Fruit fly (Drosophila melanogaster) whole organism, embryonic: ENCODE results near the gene Ddc.

Experiments
- Aef1 ChIP-seq: fragments of 200-800 bp; sonication (Bioruptor generic); IDR thresholded peaks from 3 replicates; pipeline ENCODE4 v1.3.6; 2022; ENCODE audit warnings: missing biosample characterization, missing genetic modification characterization
- Awh ChIP-seq: fragments of 200-800 bp; sonication (Bioruptor generic); IDR thresholded peaks from 2 replicates; pipeline ENCODE4, ENCODE4 v1.3.6; 2022; ENCODE audit warnings: missing biosample characterization, missing genetic modification characterization
- B-H2 ChIP-seq: fragments of 200-800 bp; sonication (Bioruptor generic); optimal IDR thresholded peaks from 2 replicates; lab custom pipeline; 2018; ENCODE audit warnings: missing biosample characterization, mild to moderate bottlenecking, missing genetic modification characterization
- BEAF-32 ChIP-seq: fragments of 200-800 bp; sonication (Bioruptor generic); optimal IDR thresholded peaks from 3 replicates; lab custom pipeline; 2017; ENCODE audit warnings: missing biosample characterization, missing genetic modification characterization, mild to moderate bottlenecking, moderate library complexity, missing genetic modification reagents
- CG12942 ChIP-seq: fragments of 200-800 bp; sonication (Bioruptor generic); optimal IDR thresholded peaks from 3 replicates; lab custom pipeline; 2016; ENCODE audit warnings: missing biosample characterization, missing genetic modification characterization
- CG16815 ChIP-seq: fragments of 200-800 bp; sonication (Bioruptor generic); optimal IDR thresholded peaks from 3 replicates; lab custom pipeline; 2017; ENCODE audit warnings: missing biosample characterization, mild to moderate bottlenecking, missing genetic modification characterization
- CG17829 ChIP-seq: fragments of 200-800 bp; optimal IDR thresholded peaks from 2 replicates; lab custom pipeline; 2019; ENCODE audit warnings: missing biosample characterization, mild to moderate bottlenecking, missing genetic modification characterization, moderate library complexity
- CG17912 ChIP-seq: fragments of 200-800 bp; sonication (Bioruptor generic); optimal IDR thresholded peaks from 2 replicates; lab custom pipeline; 2018; ENCODE audit warnings: missing biosample characterization, mild to moderate bottlenecking, missing genetic modification characterization
- CG18011 ChIP-seq: fragments of 200-800 bp; sonication (Bioruptor generic); optimal IDR thresholded peaks from 2 replicates; lab custom pipeline; 2017; ENCODE audit warnings: missing biosample characterization, missing genetic modification characterization, mild to moderate bottlenecking, moderate library complexity, missing genotype
- CG18262 ChIP-seq: fragments of 200-800 bp; optimal IDR thresholded peaks from 3 replicates; lab custom pipeline; 2019; ENCODE audit warnings: missing biosample characterization, mild to moderate bottlenecking, missing genetic modification characterization, moderate library complexity
- CG2116 ChIP-seq: fragments of 200-800 bp; sonication (Bioruptor generic); optimal IDR thresholded peaks from 3 replicates; lab custom pipeline; 2018; ENCODE audit warnings: missing biosample characterization, mild to moderate bottlenecking, missing genetic modification characterization
- CG2199 ChIP-seq: fragments of 200-800 bp; sonication (Bioruptor generic); IDR thresholded peaks from 3 replicates; pipeline ENCODE4 v1.3.6; 2022; ENCODE audit warnings: missing biosample characterization, missing genetic modification characterization
- CG31388 ChIP-seq: fragments of 200-800 bp; sonication (Bioruptor generic); optimal IDR thresholded peaks from 2 replicates; lab custom pipeline; 2016; ENCODE audit warnings: missing biosample characterization, missing genetic modification characterization
- CG32767 ChIP-seq: fragments of 200-800 bp; sonication (Bioruptor generic); IDR thresholded peaks from 2 replicates; pipeline ENCODE4 v1.3.6; 2022; ENCODE audit warnings: missing biosample characterization, missing genetic modification characterization
- CG33213 ChIP-seq: fragments of 200-800 bp; sonication (Bioruptor generic); optimal IDR thresholded peaks from 3 replicates; lab custom pipeline; 2016; ENCODE audit warnings: missing biosample characterization, missing genetic modification characterization
- CG4328 ChIP-seq: fragments of 200-800 bp; sonication (Bioruptor generic); optimal IDR thresholded peaks from 3 replicates; lab custom pipeline; 2017; ENCODE audit warnings: missing biosample characterization, missing genetic modification reagents, missing genetic modification characterization
- CG4854 ChIP-seq: fragments of 200-800 bp; sonication (Bioruptor generic); optimal IDR thresholded peaks from 2 replicates; lab custom pipeline; 2016; ENCODE audit warnings: missing biosample characterization, missing genetic modification characterization, inconsistent platforms
- CG8924 ChIP-seq: fragments of 200-800 bp; optimal IDR thresholded peaks from 3 replicates; lab custom pipeline; 2019; ENCODE audit warnings: missing biosample characterization, mild to moderate bottlenecking, missing genetic modification characterization, moderate library complexity
- CTCF ChIP-seq: fragments of 200-800 bp; sonication (Bioruptor generic); optimal IDR thresholded peaks from 2 replicates; lab custom pipeline; 2017; ENCODE audit warnings: missing biosample characterization, mild to moderate bottlenecking, missing genetic modification characterization, moderate library complexity
- Chrac-16 ChIP-seq: fragments of 200-800 bp; sonication (Bioruptor generic); optimal IDR thresholded peaks from 3 replicates; lab custom pipeline; 2016; ENCODE audit warnings: missing biosample characterization, missing genetic modification characterization
- D19A ChIP-seq: fragments of 200-800 bp; optimal IDR thresholded peaks from 3 replicates; lab custom pipeline; 2019; ENCODE audit warnings: missing biosample characterization, mild to moderate bottlenecking, missing genetic modification characterization, moderate library complexity
- Eip74EF ChIP-seq, 2 experiments: fragments of 200-800 bp in 1 of 2; fragments of >200 bp in 1 of 2; sonication (Bioruptor generic) in 1 of 2; optimal IDR thresholded peaks; 2 replicates each; lab custom pipeline; 2017 to 2019; ENCODE audit warnings: missing biosample characterization in 2 of 2, missing genetic modification characterization in 2 of 2, mild to moderate bottlenecking in 1 of 2, moderate library complexity in 1 of 2
- Gug ChIP-seq: fragments of 200-800 bp; sonication (Bioruptor generic); IDR thresholded peaks from 4 replicates; pipeline ENCODE4 v1.3.6; 2022; ENCODE audit warnings: missing biosample characterization, missing genetic modification characterization
- Hr51 ChIP-seq, 2 experiments: fragments of 200-800 bp; sonication (Bioruptor generic); optimal IDR thresholded peaks; 2 replicates in 1 of 2; 3 replicates in 1 of 2; lab custom pipeline; 2016 to 2018; ENCODE audit warnings: missing biosample characterization in 2 of 2, missing genetic modification characterization in 2 of 2, mild to moderate bottlenecking in 1 of 2, moderate library complexity in 1 of 2
- NfI ChIP-seq: fragments of 200-800 bp; sonication (Bioruptor generic); optimal IDR thresholded peaks from 3 replicates; lab custom pipeline; 2018; ENCODE audit warnings: missing biosample characterization, mild to moderate bottlenecking, missing genetic modification characterization, moderate library complexity
- Ptx1 ChIP-seq: fragments of 200-800 bp; sonication (Bioruptor generic); IDR thresholded peaks from 2 replicates; pipeline ENCODE4 v1.3.6; 2022; ENCODE audit warnings: missing biosample characterization, missing genetic modification characterization
- Sox100B ChIP-seq: fragments of 200-800 bp; sonication (Bioruptor generic); optimal IDR thresholded peaks from 3 replicates; lab custom pipeline; 2018; ENCODE audit warnings: missing biosample characterization, mild to moderate bottlenecking, missing genetic modification characterization
- Sox102F ChIP-seq: fragments of 200-800 bp; sonication (Bioruptor generic); optimal IDR thresholded peaks from 2 replicates; lab custom pipeline; 2018; ENCODE audit warnings: missing biosample characterization, mild to moderate bottlenecking, missing genetic modification characterization, moderate library complexity
- Usf ChIP-seq: fragments of 200-800 bp; sonication (Bioruptor generic); optimal IDR thresholded peaks from 2 replicates; lab custom pipeline; 2017; ENCODE audit warnings: missing genotype, missing biosample characterization, missing genetic modification characterization
- ac ChIP-seq: fragments of 200-800 bp; sonication (Bioruptor generic); optimal IDR thresholded peaks from 3 replicates; lab custom pipeline; 2017; ENCODE audit warnings: missing biosample characterization, mild to moderate bottlenecking, missing genetic modification characterization
- br ChIP-seq: fragments of >200 bp; optimal IDR thresholded peaks from 2 replicates; lab custom pipeline; 2017
- dysf ChIP-seq: fragments of 200-800 bp; sonication (Bioruptor generic); IDR thresholded peaks from 3 replicates; pipeline ENCODE4 v1.3.6; 2022; ENCODE audit warnings: missing biosample characterization, missing genetic modification characterization
- eyg ChIP-seq: fragments of 200-800 bp; sonication (Bioruptor generic); optimal IDR thresholded peaks from 3 replicates; lab custom pipeline; 2016; ENCODE audit warnings: missing biosample characterization, missing genetic modification characterization
- fd3F ChIP-seq: fragments of 200-800 bp; sonication (Bioruptor generic); optimal IDR thresholded peaks from 2 replicates; lab custom pipeline; 2018; ENCODE audit warnings: missing biosample characterization, mild to moderate bottlenecking, missing genetic modification characterization, moderate library complexity
- gce ChIP-seq: fragments of 200-800 bp; sonication (Bioruptor generic); IDR thresholded peaks from 3 replicates; pipeline ENCODE4 v1.3.6; 2022; ENCODE audit warnings: missing biosample characterization, missing genetic modification characterization
- gcm2 ChIP-seq: fragments of 200-800 bp; sonication (Bioruptor generic); optimal IDR thresholded peaks from 2 replicates; lab custom pipeline; 2016; ENCODE audit warnings: missing biosample characterization, missing genetic modification characterization
- gro ChIP-seq: fragments of 200-800 bp; sonication (Bioruptor generic); optimal IDR thresholded peaks from 2 replicates; lab custom pipeline; 2016; ENCODE audit warnings: missing biosample characterization, missing genetic modification characterization
- jing ChIP-seq: fragments of 200-800 bp; sonication (Bioruptor generic); optimal IDR thresholded peaks from 2 replicates; lab custom pipeline; 2018; ENCODE audit warnings: missing biosample characterization, mild to moderate bottlenecking, missing genetic modification characterization
- kah ChIP-seq: fragments of 200-800 bp; sonication (Bioruptor generic); optimal IDR thresholded peaks from 2 replicates; lab custom pipeline; 2018; ENCODE audit warnings: missing biosample characterization, mild to moderate bottlenecking, missing genetic modification characterization
- lov ChIP-seq, 2 experiments: fragments of 200-800 bp in 1 of 2; fragments of >200 bp in 1 of 2; sonication (Bioruptor generic) in 1 of 2; IDR thresholded peaks in 1 of 2; optimal IDR thresholded peaks in 1 of 2; 2 replicates in 1 of 2; 3 replicates in 1 of 2; pipeline versions ENCODE4 v1.3.6 to Lab custom; 2017 to 2022; ENCODE audit warnings: missing biosample characterization in 1 of 2, missing genetic modification characterization in 1 of 2
- oc ChIP-seq: fragments of 200-800 bp; sonication (Bioruptor generic); optimal IDR thresholded peaks from 2 replicates; lab custom pipeline; 2018; ENCODE audit warnings: missing biosample characterization, mild to moderate bottlenecking, missing genetic modification characterization, moderate library complexity
- p53 ChIP-seq: fragments of 200-800 bp; sonication (Bioruptor generic); optimal IDR thresholded peaks from 2 replicates; lab custom pipeline; 2016; ENCODE audit warnings: missing biosample characterization, missing genetic modification characterization
- pho ChIP-seq: fragments of 200-800 bp; sonication (Bioruptor generic); optimal IDR thresholded peaks from 2 replicates; lab custom pipeline; 2016; ENCODE audit warnings: missing biosample characterization, missing genetic modification characterization
- pita ChIP-seq: fragments of 200-800 bp; sonication (Bioruptor generic); optimal IDR thresholded peaks from 2 replicates; lab custom pipeline; 2017; ENCODE audit warnings: missing biosample characterization, mild to moderate bottlenecking, missing genetic modification characterization
- row ChIP-seq: fragments of 200-800 bp; sonication (Bioruptor generic); IDR thresholded peaks from 3 replicates; pipeline ENCODE4 v1.3.6; 2022; ENCODE audit warnings: missing biosample characterization, missing genetic modification characterization
- sc ChIP-seq, 3 experiments: fragments of >200 bp in 2 of 3; fragments of 200-800 bp in 1 of 3; sonication (Bioruptor generic) in 1 of 3; optimal IDR thresholded peaks; 2 replicates in 2 of 3; 3 replicates in 1 of 3; lab custom pipeline; 2017; ENCODE audit warnings: mild to moderate bottlenecking in 1 of 3, missing biosample characterization in 1 of 3, missing genetic modification characterization in 1 of 3, missing genetic modification reagents in 1 of 3
- slou ChIP-seq: fragments of 200-800 bp; sonication (Bioruptor generic); optimal IDR thresholded peaks from 3 replicates; lab custom pipeline; 2016; ENCODE audit warnings: missing biosample characterization, missing genetic modification characterization
- slp2 ChIP-seq: fragments of 200-800 bp; sonication (Bioruptor generic); optimal IDR thresholded peaks from 2 replicates; lab custom pipeline; 2016; ENCODE audit warnings: missing biosample characterization, missing genetic modification characterization
- tna ChIP-seq: fragments of 200-800 bp; sonication (Bioruptor generic); IDR thresholded peaks from 2 replicates; pipeline ENCODE4 v1.3.6; 2022; ENCODE audit warnings: missing biosample characterization, missing genetic modification characterization; ENCODE audit not compliant: partially characterized antibody
- unpg ChIP-seq: fragments of 200-800 bp; sonication (Bioruptor generic); optimal IDR thresholded peaks from 3 replicates; lab custom pipeline; 2018; ENCODE audit warnings: missing biosample characterization, mild to moderate bottlenecking, missing genetic modification characterization, moderate library complexity

The Ddc gene

DNA sequence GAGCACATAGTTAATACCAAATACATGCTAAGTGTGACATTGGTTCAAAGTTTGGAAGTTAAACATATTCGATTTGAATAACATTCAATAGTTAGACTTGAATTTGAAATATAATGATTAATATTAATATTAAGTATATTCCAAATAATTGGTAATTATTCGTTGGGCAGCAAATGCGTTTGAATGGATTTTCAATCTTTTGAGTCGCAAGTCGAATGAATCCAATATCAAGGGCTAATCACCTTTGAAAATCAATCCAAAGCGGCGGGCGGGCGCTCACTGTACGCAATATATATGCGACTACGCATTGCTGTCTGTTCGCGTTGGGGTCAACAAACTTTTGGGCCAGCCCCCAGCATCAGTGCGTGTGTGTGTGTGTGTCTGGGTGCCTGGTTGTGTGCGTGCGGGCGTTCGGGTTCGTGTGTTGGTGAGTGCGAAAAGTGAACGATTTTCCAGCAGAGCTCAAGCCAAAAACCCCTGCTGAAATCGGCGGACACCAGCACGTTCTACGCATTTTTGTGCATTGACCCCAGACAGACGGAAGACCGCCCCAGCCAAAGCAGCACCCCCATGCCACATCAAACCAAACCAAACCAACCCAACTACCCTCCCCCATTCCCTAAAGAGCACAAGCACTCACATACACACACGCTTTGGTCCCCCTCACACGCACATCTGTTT is 18.4 kb upstream of the Ddc start (continued):
- TF ChIP-seq Awh (GFP tag; lab: Robert Waterston, UW) (no peak), CG32767 (no peak), ac (GFP tag; lab: Kevin White, UChicago) (no peak), pho (GFP tag; lab: Kevin White, UChicago) (no peak), gro (no peak), Usf (GFP tag; lab: Kevin White, UChicago) (no peak), D19A (peak; percentile 19), gce (GFP tag; lab: Robert Waterston, UW) (no peak), sc (optimal IDR thresholded peaks at IDR 0.05; lab: Kevin White, UChicago) (no peak), sc (GFP tag; optimal IDR thresholded peaks at IDR 0.05; lab: Kevin White, UChicago) (no peak), CG4328 (no peak), CG4854 (no peak), CG33213 (GFP tag; lab: Kevin White, UChicago) (no peak), Chrac-16 (GFP tag; lab: Kevin White, UChicago) (no peak), dysf (GFP tag; lab: Robert Waterston, UW) (no peak), pita (GFP tag; lab: Kevin White, UChicago) (no peak), NfI (peak; percentile 17), tna (GFP tag; lab: Robert Waterston, UW) (no peak), B-H2 (no peak), CG16815 (GFP tag; lab: Kevin White, UChicago) (no peak), Ptx1 (GFP tag; lab: Robert Waterston, UW) (no peak), CG18011 (GFP tag; lab: Kevin White, UChicago) (no peak), Aef1 (no peak), lov (optimal IDR thresholded peaks at IDR 0.05; lab: Kevin White, UChicago) (no peak), lov (GFP tag; IDR thresholded peaks at IDR 0.05; lab: Robert Waterston, UW) (peak; percentile 32; the same call in 1 of the 3 replicates), br (lab: Kevin White, UChicago) (no peak), p53 (no peak), Sox102F (GFP tag; lab: Kevin White, UChicago) (peak; percentile 37), CG17829 (tag; lab: Kevin White, UChicago) (no peak), CG17912 (no peak), Gug (no peak), CG8924 (no peak), Hr51 (GFP tag; optimal IDR thresholded peaks at IDR 0.05; lab: Kevin White, UChicago) (peak in 1 of 2 experiments; percentile 23), CTCF (GFP tag; lab: Kevin White, UChicago) (no peak), kah (no peak), CG31388 (GFP tag; lab: Kevin White, UChicago) (no peak), BEAF-32 (GFP tag; lab: Kevin White, UChicago) (no peak), CG12942 (no peak), oc (tag; lab: Kevin White, UChicago) (no peak), CG18262 (tag; lab: Kevin White, UChicago) (peak; percentile 42), fd3F (GFP tag; lab: Kevin White, UChicago) (no peak), jing (GFP tag; lab: Kevin White, UChicago) (no peak), unpg (GFP tag; lab: Kevin White, UChicago) (peak; percentile 23), CG2199 (no peak), CG2116 (GFP tag; lab: Kevin White, UChicago) (no peak), gcm2 (GFP tag; lab: Kevin White, UChicago) (no peak), Sox100B (GFP tag; lab: Kevin White, UChicago) (peak; percentile 13), row (GFP tag; lab: Robert Waterston, UW) (peak; percentile 33; the same call in 1 of the 3 replicates), Eip74EF (GFP tag; optimal IDR thresholded peaks at IDR 0.05; lab: Kevin White, UChicago) (peak in 1 of 2 experiments; percentile 5), eyg (GFP tag; lab: Kevin White, UChicago) (no peak), slp2 (no peak), slou (GFP tag; lab: Kevin White, UChicago) (no peak)
